Fruit fly (Drosophila melanogaster): ENCODE data around the gene CG12984.

Gene CG12984

dm6 chr3L:21037404-21037803 lies 45.9 kb downstream of the CG12984 start (continued):
- TF ChIP-seq unpg (GFP tag; optimal IDR thresholded peaks at IDR 0.05) (peak; percentile 90), CG11504 (tag; optimal IDR thresholded peaks at IDR 0.05) (peak; percentile 87), CG17912 (GFP tag; optimal IDR thresholded peaks at IDR 0.05) (no peak), pnt (GFP tag; optimal IDR thresholded peaks at IDR 0.05) (peak; percentile 41), CG1233 (GFP tag; optimal IDR thresholded peaks at IDR 0.05) (peak; percentile 60), Awh (GFP tag; IDR thresholded peaks at IDR 0.05) (peak; percentile 72), chif (GFP tag; optimal IDR thresholded peaks at IDR 0.05) (peak; percentile 39 to 71), Ada2b (GFP tag; IDR thresholded peaks at IDR 0.05) (peak; percentile 74), psq (GFP tag; optimal IDR thresholded peaks at IDR 0.05) (no peak), CG10147 (GFP tag; optimal IDR thresholded peaks at IDR 0.05) (peak; percentile 71), Jarid2 (GFP tag; optimal IDR thresholded peaks at IDR 0.05) (no peak), Ssrp (tag; optimal IDR thresholded peaks at IDR 0.05) (peak; percentile 79), CG3995 (GFP tag; optimal IDR thresholded peaks at IDR 0.05) (peak; percentile 13), CG8388 (GFP tag; optimal IDR thresholded peaks at IDR 0.05) (peak; percentile 87), sug (tag; optimal IDR thresholded peaks at IDR 0.05) (peak; percentile 48), CG6254 (GFP tag; optimal IDR thresholded peaks at IDR 0.05) (peak; percentile 57), dmrt99B (tag; optimal IDR thresholded peaks at IDR 0.05) (peak; percentile 88), zfh2 (GFP tag; optimal IDR thresholded peaks at IDR 0.05) (peak; percentile 36), CG17359 (tag; optimal IDR thresholded peaks at IDR 0.05) (peak; percentile 83), Xbp1 (GFP tag; optimal IDR thresholded peaks at IDR 0.05) (peak; percentile 81), crol (GFP tag; IDR thresholded peaks at IDR 0.05) (0 out of 2 replicates have a peak, but pooled peaks have one; percentile 5), CG13624 (GFP tag; optimal IDR thresholded peaks at IDR 0.05) (peak; percentile 62), eyg (GFP tag; optimal IDR thresholded peaks at IDR 0.05) (peak; percentile 32), CG15514 (GFP tag; optimal IDR thresholded peaks at IDR 0.05) (peak; percentile 59), hb (GFP tag; IDR thresholded peaks at IDR 0.05; ENCODE audit: partially characterized antibody) (no peak), bcd (GFP tag; optimal IDR thresholded peaks at IDR 0.05) (peak; percentile 75), fd3F (GFP tag; optimal IDR thresholded peaks at IDR 0.05) (peak; percentile 66), CG10565 (GFP tag; optimal IDR thresholded peaks at IDR 0.05) (no peak), H15 (GFP tag; IDR thresholded peaks at IDR 0.05) (no peak; the same call in 2 of the 3 replicates), hth (optimal IDR thresholded peaks at IDR 0.05) (no peak), lilli (GFP tag; optimal IDR thresholded peaks at IDR 0.05) (peak; percentile 79), CG18599 (GFP tag; optimal IDR thresholded peaks at IDR 0.05) (peak; percentile 80), lab (GFP tag; optimal IDR thresholded peaks at IDR 0.05) (peak; percentile 83), unc-4 (GFP tag; IDR thresholded peaks at IDR 0.05; ENCODE audit: partially characterized antibody) (no peak), lov (optimal IDR thresholded peaks at IDR 0.05) (no peak), lov (GFP tag; IDR thresholded peaks at IDR 0.05) (peak; percentile 65; the same call in 1 of the 3 replicates), Hsf (GFP tag; optimal IDR thresholded peaks at IDR 0.05) (peak; percentile 81), Oaz (GFP tag; IDR thresholded peaks at IDR 0.05) (peak; percentile 56), CG15696 (tag; optimal IDR thresholded peaks at IDR 0.05) (peak; percentile 10), Bgb (GFP tag; IDR thresholded peaks at IDR 0.05; ENCODE audit: partially characterized antibody) (no peak), dm (GFP tag; optimal IDR thresholded peaks at IDR 0.05) (peak; percentile 32), trh (GFP tag; optimal IDR thresholded peaks at IDR 0.05) (peak; percentile 44), CG17385 (GFP tag; optimal IDR thresholded peaks at IDR 0.05) (peak; percentile 81), CG18262 (tag; optimal IDR thresholded peaks at IDR 0.05) (peak; percentile 83), nerfin-1 (tag; optimal IDR thresholded peaks at IDR 0.05) (peak; percentile 60), CG5245 (GFP tag; optimal IDR thresholded peaks at IDR 0.05) (peak; percentile 56), Fer2 (tag; optimal IDR thresholded peaks at IDR 0.05) (peak; percentile 39), CG2889 (GFP tag; IDR thresholded peaks at IDR 0.05) (peak; percentile 74), MTF-1 (GFP tag; optimal IDR thresholded peaks at IDR 0.05; ENCODE audit: borderline replicate concordance) (peak; percentile 62), Oli (tag; optimal IDR thresholded peaks at IDR 0.05) (peak; percentile 86)
